Worm (Caenorhabditis elegans) whole organism, early embryonic: ENCODE measurements around the gene T12G3.11.

Source experiments
- F13C5.2 ChIP-seq: sonication (generic microtip); optimal IDR thresholded peaks from 2 replicates; lab custom pipeline; 2017; ENCODE audit warnings: mild to moderate bottlenecking, missing genetic modification characterization, inconsistent platforms, missing compliant biosample characterization
- aly-1 ChIP-seq: sonication (generic microtip); optimal IDR thresholded peaks from 2 replicates; lab custom pipeline; 2016; ENCODE audit warnings: missing genetic modification characterization, missing compliant biosample characterization
- ama-1 ChIP-seq: fragments of 150-350 bp; optimal IDR thresholded peaks from 2 replicates; lab custom pipeline; 2014
- ceh-36 ChIP-seq: sonication (generic microtip); optimal IDR thresholded peaks from 2 replicates; lab custom pipeline; 2016; ENCODE audit warnings: missing genetic modification characterization, inconsistent platforms, missing compliant biosample characterization
- hmbx-1 ChIP-seq: sonication (generic microtip); optimal IDR thresholded peaks from 2 replicates; lab custom pipeline; 2016; ENCODE audit warnings: mild to moderate bottlenecking, missing genetic modification characterization, missing compliant biosample characterization
- tbx-37 ChIP-seq: fragments of 200-800 bp; sonication (Bioruptor generic); conservative IDR thresholded peaks from 2 replicates; pipeline ENCODE4 v1.3.6; 2022; ENCODE audit warnings: missing genetic modification reagents, missing genetic modification characterization, missing compliant biosample characterization
- tra-4 ChIP-seq: sonication (generic microtip); optimal IDR thresholded peaks from 2 replicates; lab custom pipeline; 2017; ENCODE audit warnings: missing genetic modification characterization, missing compliant biosample characterization

ce11 chrIV:12043054-12043453, 13.5 kb upstream of the T12G3.11 start:
- TF ChIP-seq ceh-36 (tag; lab: Kevin White, UChicago) (no peak), tra-4 (tag; lab: Kevin White, UChicago) (no peak), hmbx-1 (no peak), F13C5.2 (tag; lab: Kevin White, UChicago) (no peak), aly-1 (tag; lab: Kevin White, UChicago) (no peak), ama-1 (no peak), tbx-37 (no peak)
